Fruit fly (Drosophila melanogaster): Measurements from ENCODE around the gene awd.
A peak's percentile ranks its signal among the peaks of the same experiment; 100 is the strongest.

The awd gene

DNA sequence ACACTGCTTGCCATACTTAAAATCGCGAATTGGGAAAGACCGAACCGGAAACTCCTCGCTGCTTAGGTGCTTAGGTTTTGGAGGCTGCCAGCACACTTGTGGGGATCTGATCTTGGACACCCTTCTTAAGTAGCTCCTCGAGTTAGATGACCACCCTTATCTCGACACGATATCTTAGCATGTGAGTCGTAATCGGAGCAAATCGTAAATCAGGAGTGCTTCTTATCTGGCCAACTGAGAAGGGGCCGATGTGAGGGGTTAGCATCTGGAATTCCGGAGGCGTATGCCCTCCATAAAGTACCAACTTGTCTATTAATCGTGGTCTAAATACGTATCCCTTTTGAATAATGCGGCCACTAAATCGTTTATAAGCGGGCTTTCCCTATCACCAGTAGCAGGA lies 8.7 kb upstream of the awd start, which contains the start of gene salt:
Gene salt (minus strand): TSS at position 101 of the 400 bp plus-strand sequence.
- TF ChIP-seq Hr78 (GFP tag; optimal IDR thresholded peaks at IDR 0.05) (no peak), Dif (GFP tag; optimal IDR thresholded peaks at IDR 0.05; ENCODE audit: partially characterized antibody) (no peak), br (GFP tag; optimal IDR thresholded peaks at IDR 0.05) (no peak), OdsH (GFP tag; optimal IDR thresholded peaks at IDR 0.05) (no peak), Sp1 (GFP tag; optimal IDR thresholded peaks at IDR 0.05) (no peak), jim (GFP tag; optimal IDR thresholded peaks at IDR 0.05) (no peak), HLH106 (tag; optimal IDR thresholded peaks at IDR 0.05) (no peak)

dm6 chr3R:31748093-31748996 lies 2.5 kb upstream of the awd start:
- TF ChIP-seq Dif (GFP tag; optimal IDR thresholded peaks at IDR 0.05; ENCODE audit: partially characterized antibody) = peak; percentile 20
- peak; percentile 100 for TF ChIP-seq psq (GFP tag; optimal IDR thresholded peaks at IDR 0.05)
- peak; percentile 18 for TF ChIP-seq br (GFP tag; optimal IDR thresholded peaks at IDR 0.05)
- TF ChIP-seq Vsx2 (GFP tag; optimal IDR thresholded peaks at IDR 0.05; ENCODE audit: partially characterized antibody) = no peak
- TF ChIP-seq foxo (GFP tag; optimal IDR thresholded peaks at IDR 0.05) = peak in 1 of 2 experiments; percentile 40
- TF ChIP-seq brk (GFP tag; optimal IDR thresholded peaks at IDR 0.05) = no peak
- no peak for TF ChIP-seq usp (GFP tag; optimal IDR thresholded peaks at IDR 0.05)
- peak; percentile 21 for TF ChIP-seq rgr (GFP tag; optimal IDR thresholded peaks at IDR 0.05)
- TF ChIP-seq Sp1 (GFP tag; optimal IDR thresholded peaks at IDR 0.05) = peak; percentile 61
- TF ChIP-seq Rel (GFP tag; optimal IDR thresholded peaks at IDR 0.05) = peak; percentile 53
- TF ChIP-seq Rel (tag; optimal IDR thresholded peaks at IDR 0.05) = peak; percentile 59
- TF ChIP-seq Hnf4 (GFP tag; optimal IDR thresholded peaks at IDR 0.05) = peak; percentile 4
- TF ChIP-seq fru (GFP tag; optimal IDR thresholded peaks at IDR 0.05) = peak; percentile 41
- TF ChIP-seq h (GFP tag; optimal IDR thresholded peaks at IDR 0.05) = peak; percentile 30
- TF ChIP-seq N (GFP tag; optimal IDR thresholded peaks at IDR 0.05) = peak; percentile 81
- TF ChIP-seq GATAd (GFP tag; optimal IDR thresholded peaks at IDR 0.05) = no peak
- TF ChIP-seq CG9705 (GFP tag; optimal IDR thresholded peaks at IDR 0.05) = no peak
- peak; percentile 6 for TF ChIP-seq Hr78 (GFP tag; optimal IDR thresholded peaks at IDR 0.05)

dm6 chr3R:31747429-31748048 lies 1.7 kb upstream of the awd start, which contains the start of the genes nero and CG1910:
TSS of gene nero (minus strand) at chr3R:31747558.
TSS of gene CG1910 (plus strand) at chr3R:31747643.
- TF ChIP-seq psq (GFP tag; optimal IDR thresholded peaks at IDR 0.05) (no peak), Jra (GFP tag; optimal IDR thresholded peaks at IDR 0.05) (peak; percentile 22), Vsx2 (GFP tag; optimal IDR thresholded peaks at IDR 0.05; ENCODE audit: partially characterized antibody) (no peak), pan (optimal IDR thresholded peaks at IDR 0.05) (no peak), Myc (optimal IDR thresholded peaks at IDR 0.05) (peak; percentile 47), Rel (GFP tag; optimal IDR thresholded peaks at IDR 0.05) (no peak), Rel (tag; optimal IDR thresholded peaks at IDR 0.05) (peak; percentile 33), Sp1 (GFP tag; optimal IDR thresholded peaks at IDR 0.05) (peak; percentile 19), h (GFP tag; optimal IDR thresholded peaks at IDR 0.05) (peak; percentile 46), CrebA (GFP tag; optimal IDR thresholded peaks at IDR 0.05; ENCODE audit: borderline replicate concordance) (no peak), tai (GFP tag; optimal IDR thresholded peaks at IDR 0.05) (no peak), Abd-B (GFP tag; optimal IDR thresholded peaks at IDR 0.05) (no peak), Dif (GFP tag; optimal IDR thresholded peaks at IDR 0.05; ENCODE audit: partially characterized antibody) (no peak), Hr83 (GFP tag; optimal IDR thresholded peaks at IDR 0.05; ENCODE audit: poor library complexity, severe bottlenecking) (peak; percentile 55), CG9705 (GFP tag; optimal IDR thresholded peaks at IDR 0.05) (no peak), Hnf4 (GFP tag; optimal IDR thresholded peaks at IDR 0.05) (peak; percentile 34), OdsH (GFP tag; optimal IDR thresholded peaks at IDR 0.05) (peak; percentile 8), dl (GFP tag; optimal IDR thresholded peaks at IDR 0.05; ENCODE audit: insufficient read depth in 1 of 2, partially characterized antibody in 2 of 2) (peak in 1 of 2 experiments; percentile 26), HLH106 (tag; optimal IDR thresholded peaks at IDR 0.05) (peak; percentile 15), dmrt93B (GFP tag; optimal IDR thresholded peaks at IDR 0.05) (no peak), foxo (GFP tag; optimal IDR thresholded peaks at IDR 0.05) (peak in 1 of 2 experiments; percentile 15), rgr (GFP tag; optimal IDR thresholded peaks at IDR 0.05) (peak; percentile 29), dsf (GFP tag; optimal IDR thresholded peaks at IDR 0.05; ENCODE audit: borderline replicate concordance) (no peak), GATAd (GFP tag; optimal IDR thresholded peaks at IDR 0.05) (no peak)

All from whole organism, wandering third instar larva.